Worm (Caenorhabditis elegans) whole organism, early embryonic: ENCODE measurements around the gene gta-1.

Source experiments
- B0310.2 ChIP-seq: sonication (generic microtip); optimal IDR thresholded peaks from 2 replicates; lab custom pipeline; 2016; ENCODE audit warnings: mild to moderate bottlenecking, missing genetic modification characterization, missing compliant biosample characterization
- F13C5.2 ChIP-seq: sonication (generic microtip); optimal IDR thresholded peaks from 2 replicates; lab custom pipeline; 2017; ENCODE audit warnings: mild to moderate bottlenecking, missing genetic modification characterization, inconsistent platforms, missing compliant biosample characterization
- aly-1 ChIP-seq: sonication (generic microtip); optimal IDR thresholded peaks from 2 replicates; lab custom pipeline; 2016; ENCODE audit warnings: missing genetic modification characterization, missing compliant biosample characterization
- ama-1 ChIP-seq: fragments of 150-350 bp; optimal IDR thresholded peaks from 2 replicates; lab custom pipeline; 2014
- ceh-13 ChIP-seq: fragments of 200-800 bp; sonication (Bioruptor generic); optimal IDR thresholded peaks from 2 replicates; lab custom pipeline; 2018; ENCODE audit warnings: mild to moderate bottlenecking, missing genetic modification characterization, missing compliant biosample characterization
- ceh-36 ChIP-seq: sonication (generic microtip); optimal IDR thresholded peaks from 2 replicates; lab custom pipeline; 2016; ENCODE audit warnings: missing genetic modification characterization, inconsistent platforms, missing compliant biosample characterization
- ets-7 ChIP-seq: sonication (generic microtip); optimal IDR thresholded peaks from 2 replicates; lab custom pipeline; 2016; ENCODE audit warnings: missing genotype, missing genetic modification characterization, missing compliant biosample characterization
- flt-1 ChIP-seq: fragments of 200-800 bp; sonication (Bioruptor generic); IDR thresholded peaks from 2 replicates; pipeline ENCODE4 v1.3.6; 2022; ENCODE audit warnings: missing genetic modification characterization, missing compliant biosample characterization
- hmbx-1 ChIP-seq: sonication (generic microtip); optimal IDR thresholded peaks from 2 replicates; lab custom pipeline; 2016; ENCODE audit warnings: mild to moderate bottlenecking, missing genetic modification characterization, missing compliant biosample characterization
- hmg-4 ChIP-seq: fragments of 200-800 bp; sonication (Bioruptor generic); optimal IDR thresholded peaks from 2 replicates; lab custom pipeline; 2018; ENCODE audit warnings: mild to moderate bottlenecking, missing genetic modification characterization, missing compliant biosample characterization
- hnd-1 ChIP-seq: sonication (generic microtip); optimal IDR thresholded peaks from 2 replicates; lab custom pipeline; 2016; ENCODE audit warnings: missing genetic modification characterization, missing compliant biosample characterization
- pes-1 ChIP-seq: fragments of 200-800 bp; sonication (Bioruptor generic); IDR thresholded peaks from 2 replicates; pipeline ENCODE4 v1.3.6; 2022; ENCODE audit warnings: missing genetic modification reagents, missing genetic modification characterization, missing compliant biosample characterization
- scrt-1 ChIP-seq: fragments of 200-800 bp; sonication (Bioruptor generic); IDR thresholded peaks from 2 replicates; pipeline ENCODE4 v1.3.6; 2022; ENCODE audit warnings: missing genetic modification characterization, missing compliant biosample characterization
- sea-1 ChIP-seq: fragments of 200-800 bp; sonication (Bioruptor generic); conservative IDR thresholded peaks from 2 replicates; pipeline ENCODE4 v1.3.6; 2022; ENCODE audit warnings: missing genetic modification characterization, missing compliant biosample characterization
- tbx-11 ChIP-seq: fragments of 200-800 bp; sonication (Bioruptor generic); IDR thresholded peaks from 2 replicates; pipeline ENCODE4 v1.3.6; 2022; ENCODE audit warnings: missing genetic modification characterization, missing compliant biosample characterization
- tbx-37 ChIP-seq: fragments of 200-800 bp; sonication (Bioruptor generic); conservative IDR thresholded peaks from 2 replicates; pipeline ENCODE4 v1.3.6; 2022; ENCODE audit warnings: missing genetic modification reagents, missing genetic modification characterization, missing compliant biosample characterization
- tra-4 ChIP-seq: sonication (generic microtip); optimal IDR thresholded peaks from 2 replicates; lab custom pipeline; 2017; ENCODE audit warnings: missing genetic modification characterization, missing compliant biosample characterization

gta-1 gene

DNA sequence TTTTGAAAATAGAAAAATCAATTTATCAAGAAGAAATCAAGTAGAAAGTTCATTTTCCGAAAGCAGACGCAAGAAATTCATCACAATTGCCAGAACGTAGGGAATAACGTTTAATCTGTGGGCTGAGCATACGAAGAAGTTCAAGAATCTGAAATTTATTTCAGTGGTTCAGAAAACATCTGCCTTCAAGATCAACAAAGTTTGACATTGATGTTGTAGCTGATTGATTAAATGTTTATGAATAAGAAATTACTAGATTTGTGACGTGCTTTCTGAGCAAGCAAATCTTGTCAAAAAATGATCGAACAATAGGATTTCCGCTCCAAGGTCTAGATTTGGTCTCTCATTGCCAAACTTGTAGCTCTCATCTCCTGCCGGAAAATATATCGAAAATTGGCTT, 25.7 kb downstream of the gta-1 start, which contains the start of gene K04D7.6:
TSS of gene K04D7.6 (minus strand) at position 101 of the 400 bp plus-strand sequence.
- no peak for TF ChIP-seq tbx-11 (GFP tag; lab: Robert Waterston, UW)
- TF ChIP-seq F13C5.2, result no peak
- TF ChIP-seq hmg-4 (GFP tag; lab: Kevin White, UChicago), result no peak
- TF ChIP-seq hmbx-1, result no peak
- TF ChIP-seq tbx-37, result no peak
- no peak for TF ChIP-seq B0310.2 (tag; lab: Kevin White, UChicago)
- no peak for TF ChIP-seq flt-1 (GFP tag; lab: Robert Waterston, UW)
- no peak for TF ChIP-seq scrt-1
- no peak for TF ChIP-seq hnd-1
- no peak for TF ChIP-seq ceh-13 (GFP tag; lab: Kevin White, UChicago)
- no peak for TF ChIP-seq ceh-36 (tag; lab: Kevin White, UChicago)

DNA sequence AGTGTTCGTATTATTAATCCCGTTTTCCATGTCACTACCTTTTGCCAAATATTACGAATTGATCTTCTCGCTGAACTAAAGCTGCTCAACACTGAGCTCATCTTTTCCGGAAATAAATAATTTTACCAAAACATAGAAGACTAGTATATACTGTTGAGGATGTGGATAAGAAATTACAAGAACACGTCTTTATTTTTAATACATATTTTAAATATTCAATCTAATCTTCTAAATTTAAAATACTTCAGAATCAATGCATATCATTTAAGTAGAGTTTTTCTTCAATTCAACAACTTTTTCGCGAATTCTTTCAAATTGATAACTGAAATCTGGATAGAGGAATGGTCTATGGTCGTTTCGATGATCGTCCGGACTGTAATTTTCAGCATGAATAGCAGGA, 34.4 kb downstream of the gta-1 start, which contains the start of gene abt-1:
TSS of gene abt-1 (minus strand) at position 101 of the 400 bp plus-strand sequence.
- no peak for TF ChIP-seq hmbx-1
- TF ChIP-seq flt-1 (GFP tag; lab: Robert Waterston, UW), result no peak
- TF ChIP-seq sea-1 (GFP tag; lab: Robert Waterston, UW), result no peak
- no peak for TF ChIP-seq ceh-36 (tag; lab: Kevin White, UChicago)
- TF ChIP-seq tra-4, result no peak
- TF ChIP-seq ceh-13 (GFP tag; lab: Kevin White, UChicago), result no peak
- TF ChIP-seq pes-1 (GFP tag; lab: Robert Waterston, UW), result no peak
- TF ChIP-seq ets-7 (tag; lab: Kevin White, UChicago), result no peak
- no peak for TF ChIP-seq hmg-4 (GFP tag; lab: Kevin White, UChicago)
- TF ChIP-seq hnd-1, result no peak
- TF ChIP-seq scrt-1, result no peak

DNA sequence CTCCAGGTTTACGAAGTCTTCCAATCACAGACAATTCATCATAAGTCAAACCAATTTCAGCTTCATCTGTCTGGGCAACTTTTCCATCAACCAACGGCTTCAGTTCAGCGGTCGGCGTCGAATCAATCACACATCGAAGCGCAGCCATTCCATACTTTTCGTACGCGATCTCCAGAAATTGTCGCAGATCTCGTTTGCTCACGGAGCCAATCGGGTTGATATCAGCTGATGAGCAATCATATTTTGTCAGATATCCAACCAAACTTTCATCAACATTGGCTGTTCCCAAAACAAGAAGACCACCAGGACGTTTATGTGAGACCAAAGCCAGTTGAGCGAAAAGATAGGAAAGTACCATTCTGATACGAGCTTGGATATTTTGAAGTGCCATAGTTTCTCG, 34.9 kb downstream of the gta-1 start:
- TF ChIP-seq ets-7 (tag; lab: Kevin White, UChicago) (no peak), B0310.2 (tag; lab: Kevin White, UChicago) (no peak), scrt-1 (no peak), ama-1 (no peak), tbx-37 (no peak), ceh-13 (GFP tag; lab: Kevin White, UChicago) (no peak), hmg-4 (GFP tag; lab: Kevin White, UChicago) (no peak), ceh-36 (tag; lab: Kevin White, UChicago) (no peak), aly-1 (tag; lab: Kevin White, UChicago) (no peak), tra-4 (no peak), flt-1 (GFP tag; lab: Robert Waterston, UW) (no peak), pes-1 (GFP tag; lab: Robert Waterston, UW) (no peak), sea-1 (GFP tag; lab: Robert Waterston, UW) (no peak)

DNA sequence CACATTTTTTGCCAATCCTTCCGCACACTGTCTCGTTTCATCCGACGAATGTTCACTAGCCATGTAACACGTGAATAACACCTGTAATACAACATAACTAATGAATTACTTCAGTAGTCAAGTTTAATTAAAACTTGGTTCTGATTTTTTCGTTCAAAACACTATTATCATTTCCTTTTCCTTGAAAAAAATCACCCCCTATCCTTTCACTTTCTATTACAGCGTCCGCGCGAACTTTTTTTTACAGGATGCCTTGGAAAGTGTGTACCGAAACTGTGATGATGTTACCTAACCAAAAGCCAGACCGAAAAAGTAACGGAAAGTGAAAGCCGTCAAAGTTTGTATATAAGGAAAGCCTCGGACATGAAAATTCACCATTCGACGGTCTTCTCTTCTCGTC, 35.6 kb downstream of the gta-1 start, which contains the start of gene col-124:
TSS of gene col-124 (plus strand) at position 374 of the 400 bp plus-strand sequence.
- TF ChIP-seq ets-7 (tag; lab: Kevin White, UChicago) (no peak), hnd-1 (no peak), F13C5.2 (no peak), pes-1 (GFP tag; lab: Robert Waterston, UW) (no peak), hmg-4 (GFP tag; lab: Kevin White, UChicago) (no peak), B0310.2 (tag; lab: Kevin White, UChicago) (no peak)

DNA sequence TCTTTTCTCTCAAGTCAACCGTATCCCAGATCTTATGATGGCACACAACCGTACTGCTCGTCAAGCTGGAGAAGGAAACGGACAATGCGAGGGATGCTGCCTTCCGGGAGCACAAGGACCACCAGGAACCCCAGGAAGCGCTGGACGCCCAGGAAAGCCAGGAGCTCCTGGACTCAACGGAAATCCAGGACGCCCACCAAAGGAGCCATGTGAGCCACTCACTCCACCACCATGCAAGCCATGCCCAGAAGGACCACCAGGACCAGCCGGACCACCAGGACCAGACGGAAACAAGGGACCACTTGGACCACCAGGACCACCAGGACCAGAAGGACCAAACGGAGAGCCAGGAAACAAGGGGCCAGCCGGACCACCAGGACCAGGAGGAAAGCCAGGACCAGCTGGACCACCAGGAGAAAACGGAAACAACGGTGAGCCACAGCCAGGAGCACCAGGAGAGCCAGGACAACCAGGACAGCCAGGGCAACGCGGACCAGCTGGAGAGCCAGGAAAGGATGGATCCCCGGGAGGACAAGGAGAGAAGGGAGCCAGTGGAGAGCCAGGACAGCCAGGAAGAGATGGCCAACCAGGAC, 36.3 kb downstream of the gta-1 start:
- TF ChIP-seq sea-1 (GFP tag; lab: Robert Waterston, UW) (no peak), ama-1 (no peak), tbx-37 (no peak), ceh-13 (GFP tag; lab: Kevin White, UChicago) (no peak), scrt-1 (no peak), B0310.2 (tag; lab: Kevin White, UChicago) (no peak), ets-7 (tag; lab: Kevin White, UChicago) (no peak), tbx-11 (GFP tag; lab: Robert Waterston, UW) (no peak), hmg-4 (GFP tag; lab: Kevin White, UChicago) (no peak), aly-1 (tag; lab: Kevin White, UChicago) (no peak), ceh-36 (tag; lab: Kevin White, UChicago) (no peak), hmbx-1 (no peak), pes-1 (GFP tag; lab: Robert Waterston, UW) (no peak)

DNA sequence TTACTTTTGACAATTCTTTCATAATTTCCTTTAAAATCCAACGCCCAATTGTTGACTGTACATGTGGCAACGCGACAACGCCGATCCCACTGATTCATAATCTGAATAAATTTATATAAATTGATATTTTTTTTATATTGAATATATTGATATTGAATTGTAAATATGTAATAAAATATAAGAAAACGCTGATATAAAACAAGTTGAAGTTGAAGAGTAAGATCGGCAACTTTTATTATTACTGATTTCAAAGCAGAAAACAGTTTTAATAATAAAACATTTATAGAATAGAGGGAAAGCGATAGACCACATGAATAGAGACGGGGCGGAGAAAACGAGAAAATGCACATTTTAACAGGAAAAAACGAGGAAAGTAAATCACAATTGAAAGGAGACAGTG, 38.7 kb downstream of the gta-1 start, which contains the start of gene qns-1:
TSS of gene qns-1 (minus strand) at position 101 of the 400 bp plus-strand sequence.
- TF ChIP-seq tbx-37 (no peak), aly-1 (tag; lab: Kevin White, UChicago) (no peak)

DNA sequence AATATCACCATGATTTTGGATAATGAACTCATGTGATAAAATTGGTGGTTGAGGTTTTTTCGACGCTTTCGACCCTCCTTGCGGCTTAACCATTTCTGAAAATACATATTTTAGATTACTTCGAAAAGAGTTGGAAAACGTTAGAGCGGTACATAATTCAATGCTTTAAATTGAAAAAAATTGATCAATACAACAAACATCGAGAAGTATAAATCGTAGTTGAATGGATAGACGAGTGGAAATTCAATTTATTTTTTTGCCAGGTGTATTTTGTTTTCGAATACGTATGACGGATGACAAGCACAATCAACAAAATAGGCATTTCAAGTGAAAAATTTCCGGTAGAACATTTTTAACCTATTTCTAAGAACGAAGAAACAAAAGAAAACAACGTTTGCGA, 40.7 kb downstream of the gta-1 start, which contains the start of gene tram-1:
TSS of gene tram-1 (minus strand) at position 101 of the 400 bp plus-strand sequence.
- no peak for TF ChIP-seq aly-1 (tag; lab: Kevin White, UChicago)
- no peak for TF ChIP-seq B0310.2 (tag; lab: Kevin White, UChicago)
- no peak for TF ChIP-seq tra-4
- no peak for TF ChIP-seq ama-1
- TF ChIP-seq sea-1 (GFP tag; lab: Robert Waterston, UW), result no peak
- TF ChIP-seq scrt-1, result no peak
- TF ChIP-seq hmg-4 (GFP tag; lab: Kevin White, UChicago), result no peak
- TF ChIP-seq ceh-36 (tag; lab: Kevin White, UChicago), result no peak
- no peak for TF ChIP-seq hmbx-1
- no peak for TF ChIP-seq tbx-37
- TF ChIP-seq tbx-11 (GFP tag; lab: Robert Waterston, UW), result no peak
- TF ChIP-seq pes-1 (GFP tag; lab: Robert Waterston, UW), result no peak
- no peak for TF ChIP-seq ceh-13 (GFP tag; lab: Kevin White, UChicago)
- no peak for TF ChIP-seq flt-1 (GFP tag; lab: Robert Waterston, UW)
- no peak for TF ChIP-seq ets-7 (tag; lab: Kevin White, UChicago)
- TF ChIP-seq hnd-1, result no peak
- TF ChIP-seq F13C5.2, result no peak
